Worm (Caenorhabditis elegans): ENCODE results near the gene srz-42.

DNA sequence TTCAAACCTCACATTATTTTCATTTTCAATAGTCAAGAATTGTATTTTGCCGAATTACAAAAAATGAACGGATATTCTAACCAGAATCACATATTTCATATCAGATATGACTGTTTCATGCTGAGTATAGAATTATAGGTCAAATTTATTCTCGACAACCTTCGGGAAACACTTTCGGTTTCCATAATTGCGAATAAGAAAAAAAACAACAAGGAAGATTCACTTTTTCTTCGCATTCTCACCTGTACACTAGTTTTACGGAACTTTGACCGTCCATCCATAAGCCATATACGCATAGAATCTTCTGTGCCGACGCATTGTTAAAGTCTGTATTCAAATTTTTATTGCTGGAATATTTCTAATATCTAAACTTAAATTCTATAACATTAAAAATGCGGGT, 16.4 kb downstream of the srz-42 start, which contains the start of gene oac-37:
- no peak for TF ChIP-seq lsy-2 (tag; optimal IDR thresholded peaks at IDR 0.05)
- no peak for TF ChIP-seq sma-9 (GFP tag; optimal IDR thresholded peaks at IDR 0.05)
- no peak for TF ChIP-seq sma-9 (tag; optimal IDR thresholded peaks at IDR 0.05)
- no peak for TF ChIP-seq unc-62 (GFP tag; optimal IDR thresholded peaks at IDR 0.05)
- TF ChIP-seq aly-2 (tag; optimal IDR thresholded peaks at IDR 0.05) = no peak
- no peak for TF ChIP-seq lin-13 (GFP tag; optimal IDR thresholded peaks at IDR 0.05)
